Fruit fly (Drosophila melanogaster) whole organism, prepupa: ENCODE results near the gene Lcp65Ab2.
"Not testable (repeated sequence)": the region's sequence is repeated elsewhere in the genome, so short reads cannot be mapped to it uniquely, and the experiment has no call there.

Source experiments
- Blimp-1 ChIP-seq: fragments of 200-800 bp; sonication (Bioruptor generic); optimal IDR thresholded peaks from 3 replicates; lab custom pipeline; 2017; ENCODE audit warnings: missing biosample characterization, missing genetic modification characterization, mild to moderate bottlenecking, moderate library complexity, missing genetic modification reagents
- CG11294 ChIP-seq: fragments of 200-800 bp; sonication (Bioruptor generic); IDR thresholded peaks from 2 replicates; pipeline ENCODE4 v1.3.6; 2022; ENCODE audit warnings: missing biosample characterization, missing genetic modification characterization
- CG11902 ChIP-seq: fragments of 200-800 bp; sonication (Bioruptor generic); optimal IDR thresholded peaks from 3 replicates; lab custom pipeline; 2016; ENCODE audit warnings: missing biosample characterization, missing genetic modification characterization
- CG15336 ChIP-seq: fragments of 200-800 bp; sonication (Bioruptor generic); IDR thresholded peaks from 2 replicates; pipeline ENCODE4 v1.3.6; 2022; ENCODE audit warnings: missing biosample characterization, missing genetic modification characterization
- CG1621 ChIP-seq: fragments of 200-800 bp; sonication (Bioruptor generic); optimal IDR thresholded peaks from 3 replicates; lab custom pipeline; 2018; ENCODE audit warnings: missing biosample characterization, mild to moderate bottlenecking, missing genetic modification characterization
- CG32006 ChIP-seq: fragments of 200-800 bp; sonication (Bioruptor generic); optimal IDR thresholded peaks from 3 replicates; lab custom pipeline; 2017; ENCODE audit warnings: missing biosample characterization, mild to moderate bottlenecking, missing genetic modification characterization
- CG34406 ChIP-seq: fragments of 200-800 bp; sonication (Bioruptor generic); optimal IDR thresholded peaks from 3 replicates; lab custom pipeline; 2016; ENCODE audit warnings: missing biosample characterization, missing genetic modification characterization
- CG6163 ChIP-seq: fragments of 200-800 bp; sonication (Bioruptor generic); IDR thresholded peaks from 3 replicates; pipeline ENCODE4 v1.3.6; 2022; ENCODE audit warnings: missing biosample characterization, missing genetic modification characterization
- CG6276 ChIP-seq: fragments of 200-800 bp; sonication (Bioruptor generic); optimal IDR thresholded peaks from 2 replicates; lab custom pipeline; 2017; ENCODE audit warnings: missing biosample characterization, mild to moderate bottlenecking, missing genetic modification characterization
- CG6854 ChIP-seq: fragments of 200-800 bp; sonication (Bioruptor generic); optimal IDR thresholded peaks from 2 replicates; lab custom pipeline; 2017; ENCODE audit warnings: missing biosample characterization, mild to moderate bottlenecking, missing genetic modification characterization
- CG7368 ChIP-seq: fragments of 200-800 bp; sonication (Bioruptor generic); optimal IDR thresholded peaks from 3 replicates; lab custom pipeline; 2016; ENCODE audit warnings: missing biosample characterization, missing genetic modification characterization
- CG9139 ChIP-seq: fragments of 200-800 bp; sonication (Bioruptor generic); optimal IDR thresholded peaks from 3 replicates; lab custom pipeline; 2017; ENCODE audit warnings: missing biosample characterization, mild to moderate bottlenecking, missing genetic modification characterization
- Eip75B ChIP-seq: fragments of 200-800 bp; sonication (Bioruptor generic); optimal IDR thresholded peaks from 3 replicates; lab custom pipeline; 2016; ENCODE audit warnings: missing biosample characterization, missing genetic modification characterization
- Eip93F ChIP-seq: fragments of 200-800 bp; sonication (Bioruptor generic); optimal IDR thresholded peaks from 2 replicates; lab custom pipeline; 2016; ENCODE audit warnings: missing biosample characterization, mild to moderate bottlenecking, missing genetic modification characterization
- Ets96B ChIP-seq: fragments of 200-800 bp; optimal IDR thresholded peaks from 2 replicates; lab custom pipeline; 2019; ENCODE audit warnings: missing biosample characterization, mild to moderate bottlenecking, missing genetic modification characterization, moderate library complexity
- Hr38 ChIP-seq: sonication (Bioruptor generic); optimal IDR thresholded peaks from 2 replicates; lab custom pipeline; 2016; ENCODE audit warnings: missing biosample characterization, missing genetic modification characterization
- Hr39 ChIP-seq: fragments of 200-800 bp; sonication (Bioruptor generic); optimal IDR thresholded peaks from 2 replicates; lab custom pipeline; 2016; ENCODE audit warnings: missing biosample characterization, missing genetic modification characterization
- Hr4 ChIP-seq: fragments of 200-800 bp; sonication (Bioruptor generic); optimal IDR thresholded peaks from 3 replicates; lab custom pipeline; 2016; ENCODE audit warnings: missing biosample characterization, missing genetic modification characterization
- dac ChIP-seq: fragments of 200-800 bp; sonication (Bioruptor generic); optimal IDR thresholded peaks from 2 replicates; lab custom pipeline; 2017; ENCODE audit warnings: missing biosample characterization, mild to moderate bottlenecking, missing genetic modification characterization
- eg ChIP-seq: fragments of 200-800 bp; sonication (Bioruptor generic); IDR thresholded peaks from 3 replicates; pipeline ENCODE4 v1.3.6; 2022; ENCODE audit warnings: missing biosample characterization, missing genetic modification characterization
- esn ChIP-seq: fragments of 200-800 bp; sonication (Bioruptor generic); optimal IDR thresholded peaks from 2 replicates; lab custom pipeline; 2016; ENCODE audit warnings: missing biosample characterization, mild to moderate bottlenecking, missing genetic modification characterization, moderate library complexity
- fd59A ChIP-seq: fragments of 200-800 bp; sonication (Bioruptor generic); optimal IDR thresholded peaks from 2 replicates; lab custom pipeline; 2017; ENCODE audit warnings: missing biosample characterization, mild to moderate bottlenecking, missing genetic modification characterization, missing genetic modification reagents
- fkh ChIP-seq: fragments of 200-800 bp; sonication (Bioruptor generic); optimal IDR thresholded peaks from 3 replicates; lab custom pipeline; 2017; ENCODE audit warnings: missing biosample characterization, mild to moderate bottlenecking, missing genetic modification characterization, moderate library complexity
- pdm3 ChIP-seq: fragments of 200-800 bp; sonication (Bioruptor generic); optimal IDR thresholded peaks from 3 replicates; lab custom pipeline; 2016; ENCODE audit warnings: missing biosample characterization, missing genetic modification characterization
- spab ChIP-seq: fragments of 200-800 bp; sonication (Bioruptor generic); optimal IDR thresholded peaks from 2 replicates; lab custom pipeline; 2017; ENCODE audit warnings: missing biosample characterization, mild to moderate bottlenecking, missing genetic modification characterization, missing genetic modification reagents
- svp ChIP-seq: fragments of 200-800 bp; sonication (Bioruptor generic); peaks from one replicate; lab custom pipeline; 2016; ENCODE audit warnings: missing biosample characterization, missing genetic modification characterization

The Lcp65Ab2 gene

dm6 chr3L:6146374-6146773, at the start of gene Lcp65Ab2:
Gene Lcp65Ab2 (plus strand): TSS chr3L:6146674.
- not testable (repeated sequence) for TF ChIP-seq spab (GFP tag; lab: Kevin White, UChicago); eg (GFP tag; lab: Robert Waterston, UW); Blimp-1 (GFP tag; lab: Kevin White, UChicago)
- TF ChIP-seq, all 60 proteins: peak for 0; not testable (repeated sequence) for 60

dm6 chr3L:6097270-6097669, 49.2 kb upstream of the Lcp65Ab2 start, which contains the start of gene Ets65A:
Gene Ets65A (plus strand): TSS chr3L:6097617.
- TF ChIP-seq CG7368 (GFP tag; lab: Kevin White, UChicago) (peak; percentile 53), CG6163 (GFP tag; lab: Robert Waterston, UW) (no peak)

dm6 chr3L:6103658-6104057, 42.8 kb upstream of the Lcp65Ab2 start:
- TF ChIP-seq CG7368 (GFP tag; lab: Kevin White, UChicago) = no peak
- TF ChIP-seq CG15336 (GFP tag; lab: Robert Waterston, UW) = no peak
- no peak for TF ChIP-seq CG9139 (GFP tag; lab: Kevin White, UChicago)
- no peak for TF ChIP-seq CG1621 (tag; lab: Kevin White, UChicago)
- TF ChIP-seq dac (GFP tag; lab: Kevin White, UChicago) = no peak
- no peak for TF ChIP-seq CG6276
- TF ChIP-seq CG6854 (GFP tag; lab: Kevin White, UChicago) = no peak
- no peak for TF ChIP-seq Hr4
- TF ChIP-seq Hr38 (GFP tag; lab: Kevin White, UChicago) = no peak
- no peak for TF ChIP-seq svp (GFP tag; lab: Kevin White, UChicago)
- no peak for TF ChIP-seq pdm3
- TF ChIP-seq esn = no peak
- no peak for TF ChIP-seq fd59A (GFP tag; lab: Kevin White, UChicago)
- TF ChIP-seq Ets96B (tag; lab: Kevin White, UChicago) = no peak
- TF ChIP-seq Eip75B (GFP tag; lab: Kevin White, UChicago) = no peak
- no peak for TF ChIP-seq CG32006 (GFP tag; lab: Kevin White, UChicago)
- no peak for TF ChIP-seq CG11902 (GFP tag; lab: Kevin White, UChicago)
- TF ChIP-seq, all 60 proteins: peak for 0

dm6 chr3L:6104551-6104950, 41.9 kb upstream of the Lcp65Ab2 start:
- TF ChIP-seq svp (GFP tag; lab: Kevin White, UChicago) = no peak
- TF ChIP-seq, all 60 proteins: peak for 0

dm6 chr3L:6105435-6105834, 41.0 kb upstream of the Lcp65Ab2 start:
- no peak for TF ChIP-seq spab (GFP tag; lab: Kevin White, UChicago)
- no peak for TF ChIP-seq Eip93F (GFP tag; lab: Kevin White, UChicago)
- no peak for TF ChIP-seq pdm3
- no peak for TF ChIP-seq Hr39 (GFP tag; lab: Kevin White, UChicago)
- no peak for TF ChIP-seq fd59A (GFP tag; lab: Kevin White, UChicago)
- no peak for TF ChIP-seq CG11294 (GFP tag; lab: Robert Waterston, UW)
- TF ChIP-seq, all 60 proteins: peak for 0

DNA sequence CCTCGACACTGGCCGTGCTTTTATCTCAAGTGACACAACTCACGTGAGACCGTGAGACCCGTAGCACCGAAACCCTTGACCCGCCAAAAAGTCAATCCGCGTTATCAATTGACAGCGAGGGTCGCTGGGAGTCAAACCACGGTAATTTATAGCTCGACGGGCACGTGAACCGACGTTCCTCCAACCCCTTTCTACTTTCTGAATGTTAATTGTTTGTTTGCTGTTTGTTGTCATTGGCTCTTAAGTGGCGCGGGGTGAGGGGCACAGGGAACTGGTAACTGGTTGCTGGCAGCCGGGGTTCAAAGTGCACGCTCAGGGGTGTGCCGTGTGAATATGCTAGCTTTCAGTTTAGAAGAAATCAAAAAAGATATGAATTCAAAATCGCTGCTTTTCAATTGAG, 39.8 kb upstream of the Lcp65Ab2 start:
- TF ChIP-seq fkh (peak; percentile 49), fd59A (GFP tag; lab: Kevin White, UChicago) (no peak)

- TF ChIP-seq fkh (no peak), Hr39 (GFP tag; lab: Kevin White, UChicago) (no peak), CG34406 (GFP tag; lab: Kevin White, UChicago) (no peak), Blimp-1 (GFP tag; lab: Kevin White, UChicago) (no peak)
- TF ChIP-seq, all 60 proteins: peak for 0
These were observed 38.0 kb upstream of the Lcp65Ab2 start for dm6 chr3L:6108264-6109060.
